Worm (Caenorhabditis elegans): ENCODE data around the gene rskd-1.

rskd-1 gene

ce11 chrV:12326638-12327037, 38.2 kb upstream of the rskd-1 start (continued):
- no peak for TF ChIP-seq che-1 (tag; optimal IDR thresholded peaks at IDR 0.05)
- TF ChIP-seq ceh-2 (tag; optimal IDR thresholded peaks at IDR 0.05) = no peak
- no peak for TF ChIP-seq dmd-4 (tag; optimal IDR thresholded peaks at IDR 0.05; ENCODE audit: borderline replicate concordance)

- TF ChIP-seq ztf-16 (tag; optimal IDR thresholded peaks at IDR 0.05) (no peak), pqm-1 (tag; optimal IDR thresholded peaks at IDR 0.05) (no peak), ceh-48 (tag; optimal IDR thresholded peaks at IDR 0.05) (no peak), ceh-14 (tag; optimal IDR thresholded peaks at IDR 0.05) (no peak), fkh-10 (GFP tag; optimal IDR thresholded peaks at IDR 0.05) (no peak), fax-1 (tag; optimal IDR thresholded peaks at IDR 0.05) (no peak), ceh-18 (tag; optimal IDR thresholded peaks at IDR 0.05) (no peak), unc-3 (GFP tag; conservative IDR thresholded peaks at IDR 0.05) (no peak), unc-3 (tag; optimal IDR thresholded peaks at IDR 0.05) (no peak), ceh-34 (tag; optimal IDR thresholded peaks at IDR 0.05) (no peak), ama-1 (optimal IDR thresholded peaks at IDR 0.05) (no peak), pros-1 (tag; optimal IDR thresholded peaks at IDR 0.05) (no peak), ceh-9 (tag; optimal IDR thresholded peaks at IDR 0.05) (no peak), pha-2 (tag; optimal IDR thresholded peaks at IDR 0.05) (no peak), nhr-232 (tag; optimal IDR thresholded peaks at IDR 0.05) (no peak), hlh-15 (tag; optimal IDR thresholded peaks at IDR 0.05) (no peak), nhr-11 (tag; optimal IDR thresholded peaks at IDR 0.05) (no peak)
Measured at ce11 chrV:12320274-12320839, 31.9 kb upstream of the rskd-1 start.

- TF ChIP-seq ahr-1 (tag; optimal IDR thresholded peaks at IDR 0.05) (no peak), pax-1 (tag; optimal IDR thresholded peaks at IDR 0.05) (no peak), fkh-6 (tag; optimal IDR thresholded peaks at IDR 0.05) (no peak), lin-11 (tag; optimal IDR thresholded peaks at IDR 0.05) (no peak), ref-2 (tag; optimal IDR thresholded peaks at IDR 0.05) (peak; percentile 12), pros-1 (tag; optimal IDR thresholded peaks at IDR 0.05) (no peak), rnt-1 (tag; optimal IDR thresholded peaks at IDR 0.05) (no peak), unc-86 (tag; optimal IDR thresholded peaks at IDR 0.05) (no peak), ceh-19 (GFP tag; optimal IDR thresholded peaks at IDR 0.05) (no peak), ceh-45 (GFP tag; IDR thresholded peaks at IDR 0.05) (no peak), ceh-18 (tag; optimal IDR thresholded peaks at IDR 0.05) (peak; percentile 8), npax-4 (tag; optimal IDR thresholded peaks at IDR 0.05) (no peak), hlh-8 (tag; optimal IDR thresholded peaks at IDR 0.05) (no peak), fkh-10 (GFP tag; optimal IDR thresholded peaks at IDR 0.05) (peak; percentile 6), ttx-3 (tag; optimal IDR thresholded peaks at IDR 0.05) (no peak), tbx-2 (tag; optimal IDR thresholded peaks at IDR 0.05) (no peak), pag-3 (tag; optimal IDR thresholded peaks at IDR 0.05; ENCODE audit: borderline replicate concordance) (no peak), ceh-31 (tag; optimal IDR thresholded peaks at IDR 0.05) (peak; percentile 53), sox-4 (tag; optimal IDR thresholded peaks at IDR 0.05) (no peak), madf-2 (tag; optimal IDR thresholded peaks at IDR 0.05) (no peak), nfya-1 (tag; optimal IDR thresholded peaks at IDR 0.05) (peak; percentile 84), pqm-1 (tag; optimal IDR thresholded peaks at IDR 0.05) (no peak), C38D4.7 (GFP tag; optimal IDR thresholded peaks at IDR 0.05) (no peak), dmd-4 (tag; optimal IDR thresholded peaks at IDR 0.05; ENCODE audit: borderline replicate concordance) (no peak), unc-55 (GFP tag; optimal IDR thresholded peaks at IDR 0.05) (no peak), eyg-1 (tag; optimal IDR thresholded peaks at IDR 0.05) (no peak), sox-2 (GFP tag; IDR thresholded peaks at IDR 0.05) (no peak), unc-42 (tag; optimal IDR thresholded peaks at IDR 0.05) (peak; percentile 15)
Measured at ce11 chrV:12317894-12318553, 29.6 kb upstream of the rskd-1 start, which contains the start of the genes R04F11.5 and R04F11.2. R04F11.5 (minus strand) TSS chrV:12318019. R04F11.2 (plus strand) TSS chrV:12318381.
